Fruit fly (Drosophila melanogaster): ENCODE measurements around the gene MED1.
A peak's percentile ranks its signal among the peaks of the same experiment; 100 is the strongest.

The MED1 gene

DNA sequence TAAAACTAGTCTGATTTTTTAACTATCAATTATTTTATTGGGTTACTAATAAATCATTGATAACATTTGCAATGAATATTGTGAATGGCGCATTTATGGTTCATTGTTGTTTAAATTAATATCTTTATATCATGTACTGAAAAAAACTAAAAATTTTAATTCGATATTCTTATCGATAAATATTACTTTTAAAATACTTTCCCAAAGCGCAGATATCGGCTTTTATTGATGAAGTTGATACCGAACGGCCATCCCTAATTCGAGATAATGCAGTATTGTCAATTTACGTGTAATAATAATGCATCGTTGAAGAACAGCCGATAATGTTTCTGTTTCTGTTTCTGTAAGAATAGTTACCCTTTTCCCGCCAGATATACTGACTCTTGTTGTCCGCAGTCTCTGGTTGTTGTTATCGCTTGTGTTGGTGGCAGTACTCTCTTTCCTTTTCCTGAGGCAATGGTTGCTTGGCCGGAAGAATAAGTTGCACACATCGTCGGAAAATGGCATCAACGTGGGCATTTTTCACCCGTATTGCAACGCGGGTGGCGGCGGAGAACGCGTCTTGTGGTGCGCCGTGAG lies 8.1 kb downstream of the MED1 start (continued):
- no peak for TF ChIP-seq pho (GFP tag; optimal IDR thresholded peaks at IDR 0.05)
- no peak for TF ChIP-seq CG6683 (GFP tag; optimal IDR thresholded peaks at IDR 0.05)
- TF ChIP-seq Dref (GFP tag; IDR thresholded peaks at IDR 0.05) = no peak; the same call in 1 of the 2 replicates
- TF ChIP-seq org-1 (GFP tag; optimal IDR thresholded peaks at IDR 0.05) = no peak
- TF ChIP-seq PHDP (tag; optimal IDR thresholded peaks at IDR 0.05) = no peak
- TF ChIP-seq sens (GFP tag) = peak; percentile 9
- no peak for TF ChIP-seq p53 (GFP tag; optimal IDR thresholded peaks at IDR 0.05)
- TF ChIP-seq ind (GFP tag; optimal IDR thresholded peaks at IDR 0.05) = no peak
- TF ChIP-seq Side (GFP tag; optimal IDR thresholded peaks at IDR 0.05) = no peak
- no peak for TF ChIP-seq CG9876 (GFP tag; optimal IDR thresholded peaks at IDR 0.05)
- no peak for TF ChIP-seq CG12769 (tag; optimal IDR thresholded peaks at IDR 0.05)
- TF ChIP-seq bsh (GFP tag; optimal IDR thresholded peaks at IDR 0.05) = no peak
- TF ChIP-seq run (tag; optimal IDR thresholded peaks at IDR 0.05) = no peak
- TF ChIP-seq CG10462 (GFP tag; optimal IDR thresholded peaks at IDR 0.05) = no peak
- TF ChIP-seq HLH54F (GFP tag; optimal IDR thresholded peaks at IDR 0.05) = no peak
- no peak for TF ChIP-seq Blimp-1 (GFP tag; optimal IDR thresholded peaks at IDR 0.05)
- TF ChIP-seq pum (GFP tag; optimal IDR thresholded peaks at IDR 0.05) = no peak
- TF ChIP-seq trh (GFP tag; optimal IDR thresholded peaks at IDR 0.05) = no peak
- TF ChIP-seq CG3407 (GFP tag; optimal IDR thresholded peaks at IDR 0.05) = no peak
- TF ChIP-seq Dfd (GFP tag; optimal IDR thresholded peaks at IDR 0.05) = no peak
- TF ChIP-seq Taf1 (GFP tag; IDR thresholded peaks at IDR 0.05) = no peak
- TF ChIP-seq stwl (tag; optimal IDR thresholded peaks at IDR 0.05) = peak; percentile 88
- no peak for TF ChIP-seq CTCF (GFP tag; optimal IDR thresholded peaks at IDR 0.05)
- TF ChIP-seq gfzf (GFP tag; optimal IDR thresholded peaks at IDR 0.05) = peak; percentile 15
- TF ChIP-seq tin (GFP tag; optimal IDR thresholded peaks at IDR 0.05) = no peak
- TF ChIP-seq CG17359 (tag; optimal IDR thresholded peaks at IDR 0.05) = no peak
- TF ChIP-seq trem (tag; optimal IDR thresholded peaks at IDR 0.05) = peak; percentile 67
- no peak for TF ChIP-seq CG33213 (GFP tag; optimal IDR thresholded peaks at IDR 0.05)
- TF ChIP-seq zen2 (GFP tag; IDR thresholded peaks at IDR 0.05; ENCODE audit: partially characterized antibody) = no peak; the same call in 2 of the 3 replicates
- no peak for TF ChIP-seq H2.0 (GFP tag; IDR thresholded peaks at IDR 0.05)
- no peak for TF ChIP-seq CG14050 (GFP tag; IDR thresholded peaks at IDR 0.05)
- TF ChIP-seq CG10267 (tag; optimal IDR thresholded peaks at IDR 0.05) = peak; percentile 45
- TF ChIP-seq CG7556 (GFP tag; optimal IDR thresholded peaks at IDR 0.05) = no peak
- no peak for TF ChIP-seq Hr51 (GFP tag; optimal IDR thresholded peaks at IDR 0.05)
- TF ChIP-seq CG15269 (tag; optimal IDR thresholded peaks at IDR 0.05) = no peak
- TF ChIP-seq CG15479 (GFP tag; optimal IDR thresholded peaks at IDR 0.05) = peak; percentile 6
- TF ChIP-seq luna (GFP tag; optimal IDR thresholded peaks at IDR 0.05) = no peak
- peak; percentile 44 for TF ChIP-seq pzg (GFP tag; optimal IDR thresholded peaks at IDR 0.05)
- TF ChIP-seq lbe (GFP tag; optimal IDR thresholded peaks at IDR 0.05) = peak; percentile 0
- no peak for TF ChIP-seq CG3065 (GFP tag; optimal IDR thresholded peaks at IDR 0.05)
- no peak for TF ChIP-seq CG13775 (GFP tag; optimal IDR thresholded peaks at IDR 0.05)
- TF ChIP-seq CG4404 (GFP tag; IDR thresholded peaks at IDR 0.05) = no peak
- no peak for TF ChIP-seq her (GFP tag; optimal IDR thresholded peaks at IDR 0.05)
- TF ChIP-seq hkb (optimal IDR thresholded peaks at IDR 0.05) = no peak
- TF ChIP-seq hkb (GFP tag; IDR thresholded peaks at IDR 0.05) = no peak
- TF ChIP-seq CG17802 (tag; optimal IDR thresholded peaks at IDR 0.05) = no peak
- no peak for TF ChIP-seq tx (GFP tag; optimal IDR thresholded peaks at IDR 0.05)
- peak; percentile 46; the same call in 1 of the 2 replicates for TF ChIP-seq CG2129 (GFP tag; IDR thresholded peaks at IDR 0.05; ENCODE audit: partially characterized antibody)
- TF ChIP-seq CG13287 (GFP tag; IDR thresholded peaks at IDR 0.05; ENCODE audit: partially characterized antibody) = peak; percentile 83
- TF ChIP-seq CG2712 (tag; optimal IDR thresholded peaks at IDR 0.05) = no peak
- no peak for TF ChIP-seq Xrp1 (GFP tag; IDR thresholded peaks at IDR 0.05)
